Worm (Caenorhabditis elegans) whole organism, L4 larva: Measurements from ENCODE around the gene ubc-20.

Experiments used
- R02D3.7 ChIP-seq: fragments of 150-350 bp; sonication (generic microtip); optimal IDR thresholded peaks from 3 replicates; lab custom pipeline; 2014; ENCODE audit warnings: missing biosample characterization, missing genetic modification characterization
- T26A8.4 ChIP-seq: fragments of 200-800 bp; sonication (Bioruptor generic); IDR thresholded peaks from 2 replicates; pipeline ENCODE4 v1.3.6; 2022; ENCODE audit warnings: missing genetic modification characterization, missing compliant biosample characterization
- ZK337.2 ChIP-seq: fragments of 200-800 bp; sonication (Bioruptor generic); IDR thresholded peaks from 2 replicates; pipeline ENCODE4 v1.3.6; 2022; ENCODE audit warnings: missing genetic modification reagents, missing genetic modification characterization, missing compliant biosample characterization
- aly-2 ChIP-seq: sonication (generic microtip); optimal IDR thresholded peaks from 2 replicates; lab custom pipeline; 2018; ENCODE audit warnings: missing biosample characterization, missing genetic modification characterization
- dpl-1 ChIP-seq: fragments of 150-350 bp; optimal IDR thresholded peaks from 2 replicates; lab custom pipeline; 2014; ENCODE audit warnings: missing biosample characterization, missing genetic modification reagents, missing genetic modification characterization
- mdl-1 ChIP-seq, 2 experiments: fragments of 150-350 bp in 1 of 2; sonication (generic microtip) in 1 of 2; optimal IDR thresholded peaks; 2 replicates each; lab custom pipeline; 2014 to 2017; ENCODE audit warnings: missing biosample characterization in 2 of 2, missing genetic modification characterization in 2 of 2
- nhr-77 ChIP-seq: fragments of 150-350 bp; optimal IDR thresholded peaks from 2 replicates; lab custom pipeline; 2014; ENCODE audit warnings: missing biosample characterization, missing genetic modification characterization
- pha-4 ChIP-seq, 2 experiments: fragments of 150-350 bp in 1 of 2; fragments of 200-800 bp in 1 of 2; sonication (Bioruptor generic) in 1 of 2; IDR thresholded peaks in 1 of 2; optimal IDR thresholded peaks in 1 of 2; 2 replicates each; pipeline versions ENCODE4 v1.3.6 to Lab custom; 2014 to 2022; ENCODE audit warnings: missing genetic modification characterization in 2 of 2, missing genetic modification reagents in 2 of 2, missing biosample characterization in 1 of 2, missing compliant biosample characterization in 1 of 2
- pqm-1 ChIP-seq: sonication (generic microtip); optimal IDR thresholded peaks from 2 replicates; lab custom pipeline; 2017; ENCODE audit warnings: missing biosample characterization, missing genetic modification characterization
- zfp-3 ChIP-seq: fragments of 200-800 bp; sonication (Bioruptor generic); conservative IDR thresholded peaks from 2 replicates; pipeline ENCODE4 v1.3.6; 2022; ENCODE audit warnings: missing genetic modification reagents, missing genetic modification characterization, missing compliant biosample characterization

- TF ChIP-seq aly-2 (no peak), nhr-77 (tag; lab: Kevin White, UChicago) (no peak), ZK337.2 (GFP tag; lab: Robert Waterston, UW) (no peak), pha-4 (GFP tag; IDR thresholded peaks at IDR 0.05; lab: Robert Waterston, UW) (no peak), pha-4 (tag; optimal IDR thresholded peaks at IDR 0.05; lab: Kevin White, UChicago) (no peak), R02D3.7 (tag; lab: Kevin White, UChicago) (no peak), pqm-1 (tag; lab: Kevin White, UChicago) (no peak), zfp-3 (GFP tag; lab: Robert Waterston, UW) (no peak), mdl-1 (tag; optimal IDR thresholded peaks at IDR 0.05; lab: Kevin White, UChicago) (no peak), T26A8.4 (no peak), dpl-1 (no peak)
Observed at ce11 chrIII:187829-188228, 809 bp upstream of the ubc-20 start, which contains the start of gene mxl-2.
